Fruit fly (Drosophila melanogaster): Measurements from ENCODE around the gene nullo.

nullo gene

dm6 chrX:7000444-7001134, 48.7 kb upstream of the nullo start (continued):
- no peak for TF ChIP-seq CG8290 (GFP tag; optimal IDR thresholded peaks at IDR 0.05)
- no peak for TF ChIP-seq CG8290 (tag; optimal IDR thresholded peaks at IDR 0.05)
- TF ChIP-seq fu2 (GFP tag; optimal IDR thresholded peaks at IDR 0.05): no peak
- TF ChIP-seq CHES-1-like (GFP tag; optimal IDR thresholded peaks at IDR 0.05): no peak
- TF ChIP-seq hb (GFP tag; IDR thresholded peaks at IDR 0.05; ENCODE audit: partially characterized antibody): no peak
- TF ChIP-seq lola (GFP tag; optimal IDR thresholded peaks at IDR 0.05): peak in 1 of 3 experiments; percentile 36
- TF ChIP-seq cg (GFP tag; optimal IDR thresholded peaks at IDR 0.05): peak; percentile 15
- TF ChIP-seq CG1647 (GFP tag; optimal IDR thresholded peaks at IDR 0.05): no peak
- TF ChIP-seq bsh (GFP tag; optimal IDR thresholded peaks at IDR 0.05): peak in 1 of 2 experiments; percentile 21
- 0 out of 2 replicates have a peak, but pooled peaks have one; percentile 19 for TF ChIP-seq crol (GFP tag; IDR thresholded peaks at IDR 0.05)
- no peak for TF ChIP-seq CG31365 (tag; optimal IDR thresholded peaks at IDR 0.05)
- TF ChIP-seq bab2 (GFP tag; optimal IDR thresholded peaks at IDR 0.05): no peak
- no peak for TF ChIP-seq unpg (GFP tag; optimal IDR thresholded peaks at IDR 0.05)
- no peak for TF ChIP-seq mld (GFP tag; IDR thresholded peaks at IDR 0.05; ENCODE audit: partially characterized antibody)
- no peak for TF ChIP-seq HLH54F (GFP tag; optimal IDR thresholded peaks at IDR 0.05)
- peak; percentile 18 for TF ChIP-seq CG3281 (GFP tag; optimal IDR thresholded peaks at IDR 0.05)
- peak; percentile 16 for TF ChIP-seq Six4 (GFP tag; optimal IDR thresholded peaks at IDR 0.05)
- TF ChIP-seq dmrt11E (tag; optimal IDR thresholded peaks at IDR 0.05): peak; percentile 33
- TF ChIP-seq D19B (GFP tag; optimal IDR thresholded peaks at IDR 0.05): peak; percentile 91
- TF ChIP-seq lbe (GFP tag; optimal IDR thresholded peaks at IDR 0.05): no peak
- no peak for TF ChIP-seq slbo (GFP tag; IDR thresholded peaks at IDR 0.05)
- TF ChIP-seq Hr3 (GFP tag; optimal IDR thresholded peaks at IDR 0.05): peak; percentile 42
- TF ChIP-seq sens (GFP tag): peak; percentile 81
- TF ChIP-seq CG15601 (tag; optimal IDR thresholded peaks at IDR 0.05): no peak
- TF ChIP-seq CG3838 (GFP tag; optimal IDR thresholded peaks at IDR 0.05): no peak
- TF ChIP-seq dm (GFP tag; optimal IDR thresholded peaks at IDR 0.05): no peak
- TF ChIP-seq Elba2 (GFP tag; optimal IDR thresholded peaks at IDR 0.05): no peak
- no peak for TF ChIP-seq insv (GFP tag; optimal IDR thresholded peaks at IDR 0.05)
- no peak for TF ChIP-seq da (GFP tag; optimal IDR thresholded peaks at IDR 0.05)
- no peak for TF ChIP-seq CG8765 (GFP tag; IDR thresholded peaks at IDR 0.05)
- TF ChIP-seq CG4328 (GFP tag; optimal IDR thresholded peaks at IDR 0.05): no peak
- no peak for TF ChIP-seq CG10274 (GFP tag; optimal IDR thresholded peaks at IDR 0.05)
- TF ChIP-seq CG8944 (GFP tag; optimal IDR thresholded peaks at IDR 0.05): no peak
- TF ChIP-seq pnt (GFP tag; optimal IDR thresholded peaks at IDR 0.05): no peak
- TF ChIP-seq CG15696 (tag; optimal IDR thresholded peaks at IDR 0.05): peak; percentile 38
- no peak for TF ChIP-seq CG4707 (GFP tag; optimal IDR thresholded peaks at IDR 0.05)
- no peak for TF ChIP-seq Mrtf (GFP tag; IDR thresholded peaks at IDR 0.05)
- TF ChIP-seq ken (GFP tag; IDR thresholded peaks at IDR 0.05): no peak
- TF ChIP-seq ftz-f1 (GFP tag; optimal IDR thresholded peaks at IDR 0.05): no peak
- TF ChIP-seq CG17361 (GFP tag; IDR thresholded peaks at IDR 0.05): peak; percentile 80; the same call in 2 of the 3 replicates
- no peak for TF ChIP-seq Kr (GFP tag; optimal IDR thresholded peaks at IDR 0.05)
- 0 out of 2 replicates have a peak, but pooled peaks have one; percentile 11 for TF ChIP-seq stc (GFP tag; IDR thresholded peaks at IDR 0.05)
- TF ChIP-seq CG13287 (GFP tag; IDR thresholded peaks at IDR 0.05; ENCODE audit: partially characterized antibody): no peak
- TF ChIP-seq CG14710 (tag; optimal IDR thresholded peaks at IDR 0.05): peak; percentile 48
- peak; percentile 54 for TF ChIP-seq ind (GFP tag; optimal IDR thresholded peaks at IDR 0.05)
- peak; percentile 32 for TF ChIP-seq Hmr (GFP tag; optimal IDR thresholded peaks at IDR 0.05)
- TF ChIP-seq tap (tag; optimal IDR thresholded peaks at IDR 0.05): no peak
- TF ChIP-seq Hr78 (GFP tag; optimal IDR thresholded peaks at IDR 0.05): peak in 1 of 2 experiments; percentile 12
- TF ChIP-seq CG16863 (GFP tag; optimal IDR thresholded peaks at IDR 0.05): no peak
- no peak for TF ChIP-seq C15 (GFP tag; IDR thresholded peaks at IDR 0.05)
